Worm (Caenorhabditis elegans) whole organism, L2 larva: ENCODE measurements around the gene fbxa-116.

Source experiments
- F13H6.1 ChIP-seq: sonication (generic microtip); optimal IDR thresholded peaks from 2 replicates; lab custom pipeline; 2016; ENCODE audit warnings: missing genetic modification characterization, missing compliant biosample characterization
- R02D3.7 ChIP-seq: fragments of 150-350 bp; optimal IDR thresholded peaks from 2 replicates; lab custom pipeline; 2014; ENCODE audit warnings: missing biosample characterization, missing genetic modification characterization
- aly-2 ChIP-seq: fragments of 150-350 bp; optimal IDR thresholded peaks from 2 replicates; lab custom pipeline; 2014; ENCODE audit warnings: missing biosample characterization, missing genetic modification characterization
- ama-1 ChIP-seq: fragments of 150-350 bp; optimal IDR thresholded peaks from 2 replicates; lab custom pipeline; 2018; ENCODE audit warnings: inconsistent platforms
- blmp-1 ChIP-seq: sonication (generic microtip); optimal IDR thresholded peaks from 2 replicates; lab custom pipeline; 2017; ENCODE audit warnings: missing genetic modification characterization, mild to moderate bottlenecking, missing compliant biosample characterization, antibody characterized with exemption, moderate library complexity; ENCODE audit not compliant: insufficient read depth
- ceh-16 ChIP-seq: fragments of 150-350 bp; optimal IDR thresholded peaks from 2 replicates; lab custom pipeline; 2014; ENCODE audit warnings: missing biosample characterization, missing genetic modification characterization
- ceh-82 ChIP-seq: fragments of 150-350 bp; optimal IDR thresholded peaks from 2 replicates; lab custom pipeline; 2014; ENCODE audit warnings: missing biosample characterization, missing genetic modification characterization
- crh-2 ChIP-seq: sonication (generic microtip); optimal IDR thresholded peaks from 2 replicates; lab custom pipeline; 2017; ENCODE audit warnings: missing biosample characterization, missing genetic modification characterization
- egl-27 ChIP-seq: sonication (generic microtip); optimal IDR thresholded peaks from 3 replicates; lab custom pipeline; 2017; ENCODE audit warnings: missing biosample characterization, missing genetic modification reagents, missing genetic modification characterization
- fos-1 ChIP-seq: fragments of 150-350 bp; optimal IDR thresholded peaks from 2 replicates; lab custom pipeline; 2014; ENCODE audit warnings: missing biosample characterization, missing genetic modification characterization
- gmeb-1 ChIP-seq: fragments of 150-350 bp; optimal IDR thresholded peaks from 2 replicates; lab custom pipeline; 2014; ENCODE audit warnings: missing biosample characterization, missing genetic modification characterization
- lin-11 ChIP-seq: fragments of 150-350 bp; sonication (generic microtip); optimal IDR thresholded peaks from 2 replicates; lab custom pipeline; 2014; ENCODE audit warnings: missing biosample characterization, missing genetic modification characterization, inconsistent platforms, mixed read lengths
- lin-13 ChIP-seq: fragments of 150-350 bp; optimal IDR thresholded peaks from 2 replicates; lab custom pipeline; 2014; ENCODE audit warnings: missing biosample characterization, missing genetic modification reagents, missing genetic modification characterization
- mbf-1 ChIP-seq: sonication (generic microtip); optimal IDR thresholded peaks from 2 replicates; lab custom pipeline; 2017; ENCODE audit warnings: missing biosample characterization, missing genetic modification characterization
- mdl-1 ChIP-seq, 2 experiments: fragments of 150-350 bp in 1 of 2; sonication (generic microtip) in 1 of 2; optimal IDR thresholded peaks; 2 replicates each; lab custom pipeline; 2017; ENCODE audit warnings: missing biosample characterization in 2 of 2, missing genetic modification characterization in 2 of 2
- nhr-10 ChIP-seq: sonication (generic microtip); optimal IDR thresholded peaks from 2 replicates; lab custom pipeline; 2017; ENCODE audit warnings: missing biosample characterization, missing genetic modification characterization
- nhr-11 ChIP-seq: fragments of 150-350 bp; optimal IDR thresholded peaks from 2 replicates; lab custom pipeline; 2014; ENCODE audit warnings: missing biosample characterization, missing genetic modification characterization
- nhr-129 ChIP-seq: fragments of 150-350 bp; optimal IDR thresholded peaks from 2 replicates; lab custom pipeline; 2014; ENCODE audit warnings: missing biosample characterization, missing genetic modification characterization
- nhr-21 ChIP-seq: fragments of 150-350 bp; optimal IDR thresholded peaks from 2 replicates; lab custom pipeline; 2014; ENCODE audit warnings: missing biosample characterization, missing genetic modification characterization
- nhr-25 ChIP-seq: fragments of 150-350 bp; sonication (generic microtip); optimal IDR thresholded peaks from 3 replicates; lab custom pipeline; 2014; ENCODE audit warnings: missing biosample characterization, missing genetic modification characterization
- nhr-6 ChIP-seq: fragments of 150-350 bp; optimal IDR thresholded peaks from 2 replicates; lab custom pipeline; 2014; ENCODE audit warnings: missing biosample characterization, missing genetic modification characterization
- peb-1 ChIP-seq: fragments of 150-350 bp; optimal IDR thresholded peaks from 2 replicates; lab custom pipeline; 2014; ENCODE audit warnings: missing biosample characterization, missing genetic modification characterization
- sem-4 ChIP-seq: fragments of 150-350 bp; optimal IDR thresholded peaks from 2 replicates; lab custom pipeline; 2014; ENCODE audit warnings: missing biosample characterization, missing genetic modification reagents, missing genetic modification characterization
- skn-1 ChIP-seq: sonication (generic microtip); optimal IDR thresholded peaks from 2 replicates; lab custom pipeline; 2017; ENCODE audit warnings: missing biosample characterization, missing genetic modification characterization
- sma-3 ChIP-seq: sonication (generic microtip); optimal IDR thresholded peaks from 2 replicates; lab custom pipeline; 2016; ENCODE audit warnings: missing genetic modification reagents, missing genetic modification characterization, missing compliant biosample characterization
- unc-39 ChIP-seq: fragments of 150-350 bp; optimal IDR thresholded peaks from 2 replicates; lab custom pipeline; 2014; ENCODE audit warnings: missing biosample characterization, missing genetic modification characterization
- unc-55 ChIP-seq: fragments of 150-350 bp; sonication (generic microtip); optimal IDR thresholded peaks from 3 replicates; lab custom pipeline; 2014; ENCODE audit warnings: missing biosample characterization, missing genetic modification reagents, missing genetic modification characterization
- unc-62 ChIP-seq: fragments of 150-350 bp; optimal IDR thresholded peaks from 2 replicates; lab custom pipeline; 2014; ENCODE audit warnings: missing biosample characterization, missing genetic modification reagents, missing genetic modification characterization
- zag-1 ChIP-seq: fragments of 150-350 bp; optimal IDR thresholded peaks from 2 replicates; lab custom pipeline; 2014; ENCODE audit warnings: missing biosample characterization, missing genetic modification characterization
- ztf-1 ChIP-seq: fragments of 200-800 bp; sonication (Bioruptor generic); conservative IDR thresholded peaks from 2 replicates; pipeline ENCODE4 v1.3.6; 2022; ENCODE audit warnings: missing genetic modification characterization, missing compliant biosample characterization

Gene fbxa-116

DNA sequence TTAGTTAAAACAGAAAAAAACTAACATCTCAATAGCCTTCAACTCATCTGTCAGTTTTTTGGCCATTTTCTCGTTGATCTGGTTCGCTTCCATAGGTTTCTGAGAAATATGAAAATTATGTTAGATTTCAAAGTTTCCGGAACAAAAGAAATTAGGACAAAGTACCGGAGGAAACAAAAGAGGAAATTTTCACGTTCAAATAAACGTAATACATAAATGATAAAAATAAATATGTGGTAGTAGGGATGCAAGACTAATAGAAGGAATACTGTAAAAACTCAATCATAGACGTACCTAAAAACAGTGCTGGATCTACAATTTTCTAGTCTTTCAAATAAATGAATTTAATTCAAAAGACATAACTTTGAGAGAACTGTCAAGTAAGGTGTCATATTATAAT lies at the start of gene fbxa-116:
Gene fbxa-116 (minus strand): TSS at position 101 of the 400 bp plus-strand sequence.
- no peak for TF ChIP-seq nhr-6 (tag; lab: Kevin White, UChicago)

DNA sequence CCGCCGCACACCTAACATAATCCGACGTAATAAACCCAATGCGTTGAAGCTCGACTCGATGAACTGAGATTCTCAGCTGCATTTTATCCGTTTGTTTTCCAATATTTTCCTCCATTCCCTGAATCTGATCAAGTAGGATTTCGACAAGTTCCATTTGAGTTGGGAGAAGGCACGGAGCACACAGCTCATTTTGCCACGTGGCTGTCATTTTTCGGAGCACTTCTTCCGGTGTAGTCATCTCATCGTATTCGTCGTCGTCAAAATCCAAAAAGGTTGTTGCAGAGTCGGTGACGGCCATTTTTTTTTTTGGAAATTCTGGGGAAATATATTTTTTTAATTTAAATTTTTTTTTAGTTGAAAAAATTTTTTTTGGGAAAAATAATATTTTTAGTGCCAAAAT lies 48.7 kb upstream of the fbxa-116 start, which contains the start of gene sld-5:
Gene sld-5 (minus strand): TSS at position 317 of the 400 bp plus-strand sequence.
- TF ChIP-seq nhr-6 (tag; lab: Kevin White, UChicago): no peak
- no peak for TF ChIP-seq ama-1
- TF ChIP-seq unc-55 (GFP tag; lab: Kevin White, UChicago): no peak
- TF ChIP-seq unc-39 (tag; lab: Kevin White, UChicago): no peak

DNA sequence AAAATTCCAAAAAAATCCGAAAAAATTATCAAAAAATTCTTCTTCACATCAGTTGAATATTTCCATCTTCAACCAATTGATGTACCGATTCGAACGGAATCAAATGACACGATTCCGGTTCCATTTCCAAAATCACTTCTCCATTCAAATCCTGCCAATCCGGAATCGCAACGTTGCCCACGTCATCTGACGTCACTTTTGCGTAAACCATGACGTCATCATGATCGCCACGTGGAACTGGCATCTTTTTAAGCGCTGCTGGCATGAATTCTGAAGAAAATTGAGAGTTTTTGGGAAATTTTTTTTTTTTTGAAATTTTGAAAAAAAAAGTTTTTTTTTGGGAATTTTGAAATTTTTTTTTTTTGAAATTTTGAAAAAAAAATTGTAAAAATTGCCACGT lies 46.5 kb upstream of the fbxa-116 start:
- no peak for TF ChIP-seq skn-1
- TF ChIP-seq nhr-6 (tag; lab: Kevin White, UChicago): no peak
- no peak for TF ChIP-seq gmeb-1 (tag; lab: Kevin White, UChicago)

DNA sequence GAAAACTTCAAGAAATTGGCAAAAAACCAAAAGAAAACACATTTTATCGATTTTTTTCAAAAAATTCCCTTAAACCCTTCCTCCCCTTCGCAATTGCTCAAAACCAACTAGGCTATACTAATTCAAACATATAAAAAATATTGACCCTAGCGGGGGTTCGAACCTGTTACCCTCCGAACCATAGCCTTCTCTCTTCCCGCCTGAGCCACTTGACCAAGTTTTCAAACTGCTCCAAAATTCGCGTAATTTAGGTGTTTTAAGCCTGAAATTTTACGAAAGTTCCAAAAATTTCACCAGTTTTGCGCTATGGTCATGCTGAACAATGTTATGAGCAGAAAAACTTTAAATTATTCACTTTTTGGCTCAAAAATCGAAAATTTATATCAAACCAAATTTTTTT lies 45.7 kb upstream of the fbxa-116 start:
- TF ChIP-seq sma-3 (no peak), ceh-82 (tag; lab: Kevin White, UChicago) (no peak), ztf-1 (GFP tag; lab: Robert Waterston, UW) (no peak), lin-13 (GFP tag; lab: Kevin White, UChicago) (no peak)
- TF ChIP-seq, all 48 proteins: peak for 0

DNA sequence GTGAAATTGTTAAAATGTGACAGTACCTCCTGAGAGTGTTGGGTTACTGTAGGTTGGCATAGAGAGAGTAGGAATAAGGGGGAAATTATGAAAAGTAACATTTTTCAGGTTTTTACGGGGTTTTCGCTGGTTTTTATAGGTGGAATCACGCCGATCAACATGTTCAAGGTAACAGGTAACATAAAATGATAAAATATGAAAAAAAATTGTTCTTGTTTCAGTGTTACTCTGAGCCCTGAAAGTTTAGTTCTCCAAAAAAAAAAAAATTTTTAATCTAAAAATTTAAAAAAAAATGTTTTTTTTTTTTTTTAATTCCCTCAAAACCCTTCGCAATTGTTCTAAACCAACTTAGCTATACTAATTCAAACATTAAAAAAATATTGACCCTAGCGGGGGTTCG lies 45.1 kb upstream of the fbxa-116 start, which contains the start of gene Y113G7B.15:
Gene Y113G7B.15 (minus strand): TSS at position 101 of the 400 bp plus-strand sequence.
- TF ChIP-seq nhr-21 (tag; lab: Kevin White, UChicago) (no peak), mdl-1 (tag; optimal IDR thresholded peaks at IDR 0.05; lab: Kevin White, UChicago) (no peak), sma-3 (no peak), R02D3.7 (tag; lab: Kevin White, UChicago) (no peak), zag-1 (tag; lab: Kevin White, UChicago) (no peak), F13H6.1 (no peak), mbf-1 (tag; lab: Kevin White, UChicago) (no peak), aly-2 (tag; lab: Kevin White, UChicago) (no peak), peb-1 (tag; lab: Kevin White, UChicago) (no peak), crh-2 (tag; lab: Kevin White, UChicago) (no peak), ceh-16 (tag; lab: Kevin White, UChicago) (no peak), skn-1 (no peak), nhr-25 (tag; lab: Kevin White, UChicago) (no peak), ceh-82 (tag; lab: Kevin White, UChicago) (no peak), unc-62 (GFP tag; lab: Kevin White, UChicago) (no peak), unc-55 (GFP tag; lab: Kevin White, UChicago) (no peak), lin-11 (tag; lab: Kevin White, UChicago) (no peak), nhr-10 (tag; lab: Kevin White, UChicago) (no peak), sem-4 (tag; lab: Kevin White, UChicago) (no peak), nhr-129 (tag; lab: Kevin White, UChicago) (no peak)

DNA sequence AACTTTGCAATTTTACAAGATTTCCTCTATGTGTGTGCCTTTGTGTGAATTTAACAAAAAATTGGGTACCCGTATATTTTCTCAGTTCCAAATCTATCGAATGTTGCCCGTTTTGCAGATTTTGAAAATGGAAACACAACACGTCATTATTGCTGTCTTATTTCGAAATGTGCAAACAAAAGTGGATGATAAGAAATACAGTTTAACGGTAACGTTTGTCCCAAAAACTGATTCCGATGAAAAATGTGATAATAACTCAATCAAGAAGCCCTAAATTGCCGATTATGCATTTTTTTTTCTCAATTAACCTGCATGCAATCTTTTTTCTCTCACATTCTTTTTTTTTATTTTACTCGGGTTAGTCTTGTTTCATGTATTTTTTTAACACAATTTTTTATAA lies 36.6 kb upstream of the fbxa-116 start:
- TF ChIP-seq F13H6.1: no peak
- peak; percentile 61 for TF ChIP-seq fos-1

DNA sequence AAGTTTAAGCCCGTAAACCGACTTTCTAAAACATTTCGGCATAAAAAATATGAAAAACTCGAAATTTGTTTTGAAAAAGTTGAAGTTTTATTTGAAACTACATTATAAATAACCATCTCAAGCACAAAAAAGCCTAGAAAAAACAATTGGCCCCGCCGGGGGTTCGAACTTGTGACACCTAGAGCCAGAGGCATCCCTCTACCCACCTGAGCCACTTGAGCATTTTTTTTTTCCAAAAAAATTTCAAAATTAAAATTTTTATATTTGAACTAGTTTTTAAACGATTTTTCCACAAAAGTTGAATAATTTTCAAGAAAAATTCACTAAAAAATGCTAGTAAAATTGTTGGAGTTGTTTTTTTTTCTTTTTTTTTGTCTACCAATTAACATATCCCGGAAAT lies 35.0 kb upstream of the fbxa-116 start:
- TF ChIP-seq lin-11 (tag; lab: Kevin White, UChicago) (no peak), egl-27 (tag; lab: Kevin White, UChicago) (no peak), blmp-1 (tag; lab: Kevin White, UChicago) (no peak), nhr-11 (tag; lab: Kevin White, UChicago) (no peak)
- TF ChIP-seq, all 48 proteins: peak for 0
